Fruit fly (Drosophila melanogaster) whole organism, embryonic: ENCODE results near the gene baf.
A peak's percentile ranks its signal among the peaks of the same experiment; 100 is the strongest.

Experiments
- Asciz ChIP-seq: fragments of 200-800 bp; sonication (Bioruptor generic); optimal IDR thresholded peaks from 2 replicates; lab custom pipeline; 2017; ENCODE audit warnings: missing biosample characterization, mild to moderate bottlenecking, missing genetic modification characterization, missing genetic modification reagents
- Bdp1 ChIP-seq: fragments of 200-800 bp; sonication (Bioruptor generic); optimal IDR thresholded peaks from 3 replicates; lab custom pipeline; 2016; ENCODE audit warnings: missing biosample characterization, missing genetic modification characterization
- C15 ChIP-seq: fragments of 200-800 bp; sonication (Bioruptor generic); IDR thresholded peaks from 3 replicates; pipeline ENCODE4 v1.3.6; 2022; ENCODE audit warnings: missing biosample characterization, missing genetic modification characterization
- CG10209 ChIP-seq: fragments of 200-800 bp; sonication (Bioruptor generic); optimal IDR thresholded peaks from 3 replicates; lab custom pipeline; 2017; ENCODE audit warnings: missing biosample characterization, mild to moderate bottlenecking, missing genetic modification characterization, missing genetic modification reagents
- CG12299 ChIP-seq: fragments of 200-800 bp; sonication (Bioruptor generic); optimal IDR thresholded peaks from 2 replicates; lab custom pipeline; 2018; ENCODE audit warnings: missing biosample characterization, mild to moderate bottlenecking, missing genetic modification characterization
- CG15514 ChIP-seq: fragments of 200-800 bp; sonication (Bioruptor generic); optimal IDR thresholded peaks from 3 replicates; lab custom pipeline; 2017; ENCODE audit warnings: missing biosample characterization, missing genetic modification characterization, mild to moderate bottlenecking, moderate library complexity, missing genetic modification reagents
- CG16779 ChIP-seq: fragments of 200-800 bp; sonication (Bioruptor generic); IDR thresholded peaks from 2 replicates; pipeline ENCODE4 v1.3.6; 2022; ENCODE audit warnings: missing biosample characterization, missing genetic modification characterization
- CG16863 ChIP-seq: fragments of 200-800 bp; sonication (Bioruptor generic); optimal IDR thresholded peaks from 3 replicates; lab custom pipeline; 2016; ENCODE audit warnings: missing biosample characterization, missing genetic modification characterization
- CG17361 ChIP-seq: fragments of 200-800 bp; sonication (Bioruptor generic); IDR thresholded peaks from 3 replicates; pipeline ENCODE4 v1.3.6; 2022; ENCODE audit warnings: missing biosample characterization, missing genetic modification characterization
- CG18011 ChIP-seq: fragments of 200-800 bp; sonication (Bioruptor generic); optimal IDR thresholded peaks from 2 replicates; lab custom pipeline; 2017; ENCODE audit warnings: missing biosample characterization, missing genetic modification characterization, mild to moderate bottlenecking, moderate library complexity, missing genotype
- CG3847 ChIP-seq: fragments of 200-800 bp; sonication (Bioruptor generic); IDR thresholded peaks from 2 replicates; pipeline ENCODE4 v1.3.6; 2022; ENCODE audit warnings: missing biosample characterization, missing genetic modification characterization
- CG4282 ChIP-seq: fragments of 200-800 bp; sonication (Bioruptor generic); optimal IDR thresholded peaks from 2 replicates; lab custom pipeline; 2016; ENCODE audit warnings: missing biosample characterization, missing genetic modification characterization
- CG4328 ChIP-seq: fragments of 200-800 bp; sonication (Bioruptor generic); optimal IDR thresholded peaks from 3 replicates; lab custom pipeline; 2017; ENCODE audit warnings: missing biosample characterization, missing genetic modification reagents, missing genetic modification characterization
- CG6654 ChIP-seq: fragments of 200-800 bp; sonication (Bioruptor generic); optimal IDR thresholded peaks from 2 replicates; lab custom pipeline; 2017; ENCODE audit warnings: missing biosample characterization, mild to moderate bottlenecking, missing genetic modification characterization
- CG8359 ChIP-seq: fragments of 200-800 bp; sonication (Bioruptor generic); optimal IDR thresholded peaks from 2 replicates; lab custom pipeline; 2017; ENCODE audit warnings: missing biosample characterization, mild to moderate bottlenecking, missing genetic modification characterization, borderline replicate concordance
- CG9437 ChIP-seq: fragments of 200-800 bp; sonication (Bioruptor generic); optimal IDR thresholded peaks from 2 replicates; lab custom pipeline; 2018; ENCODE audit warnings: missing biosample characterization, mild to moderate bottlenecking, missing genetic modification characterization
- CG9609 ChIP-seq: fragments of 200-800 bp; sonication (Bioruptor generic); optimal IDR thresholded peaks from 3 replicates; lab custom pipeline; 2016; ENCODE audit warnings: missing biosample characterization, missing genetic modification characterization
- CHES-1-like ChIP-seq: fragments of 200-800 bp; sonication (Bioruptor generic); optimal IDR thresholded peaks from 2 replicates; lab custom pipeline; 2016; ENCODE audit warnings: missing biosample characterization, missing genetic modification characterization
- Dbx ChIP-seq: fragments of 200-800 bp; sonication (Bioruptor generic); IDR thresholded peaks from 3 replicates; pipeline ENCODE4 v1.3.6; 2022; ENCODE audit warnings: missing biosample characterization, missing genetic modification characterization
- Dip2 ChIP-seq: fragments of 200-800 bp; sonication (Bioruptor generic); IDR thresholded peaks from 2 replicates; pipeline ENCODE4 v1.3.6; 2022; ENCODE audit warnings: missing biosample characterization, missing genetic modification characterization
- Dll ChIP-seq: fragments of 200-800 bp; sonication (Bioruptor generic); IDR thresholded peaks from 4 replicates; pipeline ENCODE4 v1.3.6; 2022; ENCODE audit warnings: missing biosample characterization, missing genetic modification characterization; ENCODE audit not compliant: partially characterized antibody
- Dref ChIP-seq: fragments of 200-800 bp; sonication (Bioruptor generic); IDR thresholded peaks from 2 replicates; pipeline ENCODE4 v1.3.6; 2022; ENCODE audit warnings: missing biosample characterization, missing genetic modification characterization
- E2f1 ChIP-seq: fragments of 200-800 bp; sonication (Bioruptor generic); IDR thresholded peaks from 2 replicates; pipeline ENCODE4 v1.3.6; 2022; ENCODE audit warnings: missing biosample characterization, missing genetic modification characterization
- Ets97D ChIP-seq: fragments of 200-800 bp; sonication (Bioruptor generic); optimal IDR thresholded peaks from 3 replicates; lab custom pipeline; 2016; ENCODE audit warnings: missing biosample characterization, missing genetic modification characterization
- HLH4C ChIP-seq: fragments of 200-800 bp; sonication (Bioruptor generic); IDR thresholded peaks from 3 replicates; pipeline ENCODE4 v1.3.6; 2022; ENCODE audit warnings: missing biosample characterization, missing genetic modification characterization; ENCODE audit not compliant: partially characterized antibody
- Hand ChIP-seq: fragments of 200-800 bp; sonication (Bioruptor generic); optimal IDR thresholded peaks from 2 replicates; lab custom pipeline; 2017; ENCODE audit warnings: mild to moderate bottlenecking, missing biosample characterization, missing genetic modification reagents, missing genetic modification characterization
- Lhr ChIP-seq: fragments of 200-800 bp; sonication (Bioruptor generic); optimal IDR thresholded peaks from 3 replicates; lab custom pipeline; 2017; ENCODE audit warnings: mild to moderate bottlenecking, missing biosample characterization, missing genetic modification reagents, missing genetic modification characterization
- Mad ChIP-seq: fragments of 200-800 bp; sonication (Bioruptor generic); optimal IDR thresholded peaks from 2 replicates; lab custom pipeline; 2016; ENCODE audit warnings: missing biosample characterization, missing genetic modification characterization
- Nf-YC ChIP-seq: fragments of 200-800 bp; optimal IDR thresholded peaks from 3 replicates; lab custom pipeline; 2019; ENCODE audit warnings: missing biosample characterization, mild to moderate bottlenecking, missing genetic modification characterization, moderate library complexity
- Ravus ChIP-seq: fragments of 200-800 bp; sonication (Bioruptor generic); IDR thresholded peaks from 2 replicates; pipeline ENCODE4 v1.3.6; 2022; ENCODE audit warnings: missing biosample characterization, missing genetic modification characterization
- Six4 ChIP-seq: fragments of 200-800 bp; sonication (Bioruptor generic); optimal IDR thresholded peaks from 2 replicates; lab custom pipeline; 2016; ENCODE audit warnings: missing biosample characterization, missing genetic modification characterization
- Sox100B ChIP-seq: fragments of 200-800 bp; sonication (Bioruptor generic); optimal IDR thresholded peaks from 3 replicates; lab custom pipeline; 2018; ENCODE audit warnings: missing biosample characterization, mild to moderate bottlenecking, missing genetic modification characterization
- TFAM ChIP-seq: fragments of 200-800 bp; sonication (Bioruptor generic); optimal IDR thresholded peaks from 2 replicates; lab custom pipeline; 2017; ENCODE audit warnings: missing biosample characterization, missing genetic modification characterization, inconsistent platforms
- Xbp1 ChIP-seq: fragments of 200-800 bp; sonication (Bioruptor generic); optimal IDR thresholded peaks from 3 replicates; lab custom pipeline; 2016; ENCODE audit warnings: missing biosample characterization, mild to moderate bottlenecking, missing genetic modification characterization
- aop ChIP-seq: fragments of 200-800 bp; sonication (Bioruptor generic); IDR thresholded peaks from 2 replicates; pipeline ENCODE4 v1.3.6; 2022; ENCODE audit warnings: missing biosample characterization, missing genetic modification characterization
- br ChIP-seq: fragments of >200 bp; optimal IDR thresholded peaks from 2 replicates; lab custom pipeline; 2017
- cwo ChIP-seq: fragments of 200-800 bp; sonication (Bioruptor generic); optimal IDR thresholded peaks from 3 replicates; lab custom pipeline; 2017; ENCODE audit warnings: missing biosample characterization, missing genetic modification characterization, mild to moderate bottlenecking, moderate library complexity, missing genetic modification reagents
- dmrt99B ChIP-seq: fragments of 200-800 bp; sonication (Bioruptor generic); optimal IDR thresholded peaks from 2 replicates; lab custom pipeline; 2018; ENCODE audit warnings: missing biosample characterization, mild to moderate bottlenecking, missing genetic modification characterization, moderate library complexity
- exex ChIP-seq: fragments of 200-800 bp; sonication (Bioruptor generic); optimal IDR thresholded peaks from 4 replicates; lab custom pipeline; 2018; ENCODE audit warnings: missing biosample characterization, mild to moderate bottlenecking, missing genetic modification characterization, moderate library complexity
- grau ChIP-seq: fragments of 200-800 bp; optimal IDR thresholded peaks from 3 replicates; lab custom pipeline; 2019; ENCODE audit warnings: missing biosample characterization, mild to moderate bottlenecking, missing genetic modification characterization, moderate library complexity
- hth ChIP-seq: fragments of >200 bp; optimal IDR thresholded peaks from 2 replicates; lab custom pipeline; 2017; ENCODE audit warnings: inconsistent platforms
- maf-S ChIP-seq: fragments of 200-800 bp; sonication (Bioruptor generic); optimal IDR thresholded peaks from 2 replicates; lab custom pipeline; 2016; ENCODE audit warnings: missing biosample characterization, missing genetic modification characterization
- rib ChIP-seq: fragments of 200-800 bp; sonication (Bioruptor generic); IDR thresholded peaks from 2 replicates; pipeline ENCODE4 v1.3.6; 2022; ENCODE audit warnings: missing biosample characterization, missing genetic modification characterization
- sens-2 ChIP-seq: fragments of 200-800 bp; sonication (Bioruptor generic); IDR thresholded peaks from 2 replicates; pipeline ENCODE4 v1.3.6; 2022; ENCODE audit warnings: missing biosample characterization, missing genetic modification characterization
- sim ChIP-seq: fragments of 200-800 bp; sonication (Bioruptor generic); IDR thresholded peaks from 2 replicates; pipeline ENCODE4 v1.3.6; 2022; ENCODE audit warnings: missing biosample characterization, missing genetic modification characterization
- tin ChIP-seq: fragments of 200-800 bp; sonication (Bioruptor generic); optimal IDR thresholded peaks from 3 replicates; lab custom pipeline; 2016; ENCODE audit warnings: missing biosample characterization, missing genetic modification characterization
- tio ChIP-seq: fragments of 200-800 bp; sonication (Bioruptor generic); optimal IDR thresholded peaks from 2 replicates; lab custom pipeline; 2017; ENCODE audit warnings: missing biosample characterization, missing genetic modification characterization, inconsistent platforms
- trh ChIP-seq: fragments of 200-800 bp; sonication (Bioruptor generic); optimal IDR thresholded peaks from 2 replicates; lab custom pipeline; 2016; ENCODE audit warnings: missing biosample characterization, missing genetic modification characterization
- tx ChIP-seq: fragments of 200-800 bp; sonication (Bioruptor generic); optimal IDR thresholded peaks from 2 replicates; lab custom pipeline; 2016; ENCODE audit warnings: missing biosample characterization, missing genetic modification characterization
- unc-4 ChIP-seq: fragments of 200-800 bp; sonication (Bioruptor generic); IDR thresholded peaks from 2 replicates; pipeline ENCODE4 v1.3.6; 2022; ENCODE audit warnings: missing biosample characterization, missing genetic modification characterization; ENCODE audit not compliant: partially characterized antibody
- wor ChIP-seq: fragments of 200-800 bp; sonication (Bioruptor generic); IDR thresholded peaks from 2 replicates; pipeline ENCODE4 v1.3.6; 2022; ENCODE audit warnings: missing biosample characterization, missing genetic modification characterization

baf gene

dm6 chr2L:7997290-7998079, 31.8 kb upstream of the baf start (continued):
- TF ChIP-seq tio (GFP tag; lab: Kevin White, UChicago), result no peak
- TF ChIP-seq CG4328 (GFP tag; lab: Kevin White, UChicago), result no peak
- no peak for TF ChIP-seq CG18011
- TF ChIP-seq tin (GFP tag; lab: Kevin White, UChicago), result peak; percentile 1
- no peak for TF ChIP-seq unc-4
- no peak for TF ChIP-seq CG9609 (GFP tag; lab: Kevin White, UChicago)
- no peak for TF ChIP-seq sens-2
- peak; percentile 31 for TF ChIP-seq grau (tag; lab: Kevin White, UChicago)
- TF ChIP-seq CG15514 (GFP tag; lab: Kevin White, UChicago), result no peak
- no peak for TF ChIP-seq Dbx (GFP tag; lab: Robert Waterston, UW)
- no peak for TF ChIP-seq HLH4C (GFP tag; lab: Robert Waterston, UW)
- TF ChIP-seq aop (GFP tag; lab: Robert Waterston, UW), result no peak
- no peak for TF ChIP-seq br
- TF ChIP-seq trh (GFP tag; lab: Kevin White, UChicago), result no peak
- no peak for TF ChIP-seq maf-S (GFP tag; lab: Kevin White, UChicago)
- TF ChIP-seq Hand, result no peak
- TF ChIP-seq E2f1 (GFP tag; lab: Robert Waterston, UW), result 0 out of 2 replicates have a peak, but pooled peaks have one; percentile 10
- no peak for TF ChIP-seq CG16779 (GFP tag; lab: Robert Waterston, UW)
- no peak for TF ChIP-seq Dref (GFP tag; lab: Robert Waterston, UW)
- TF ChIP-seq Lhr (GFP tag; lab: Kevin White, UChicago), result no peak
- TF ChIP-seq dmrt99B (tag; lab: Kevin White, UChicago), result peak; percentile 60
- no peak for TF ChIP-seq CG3847 (GFP tag; lab: Robert Waterston, UW)
- TF ChIP-seq CG12299 (tag; lab: Kevin White, UChicago), result no peak
- TF ChIP-seq Bdp1 (GFP tag; lab: Kevin White, UChicago), result no peak
- TF ChIP-seq CG9437 (GFP tag; lab: Kevin White, UChicago), result no peak
- TF ChIP-seq CG10209 (GFP tag; lab: Kevin White, UChicago), result no peak
- TF ChIP-seq cwo, result no peak
- TF ChIP-seq Xbp1 (GFP tag; lab: Kevin White, UChicago), result no peak
- no peak for TF ChIP-seq TFAM
- no peak for TF ChIP-seq Ets97D (GFP tag; lab: Kevin White, UChicago)
- TF ChIP-seq Dip2, result no peak
- TF ChIP-seq sim (GFP tag; lab: Robert Waterston, UW), result no peak
- TF ChIP-seq CG6654 (GFP tag; lab: Kevin White, UChicago), result no peak
- no peak for TF ChIP-seq CG4282 (GFP tag; lab: Kevin White, UChicago)
- TF ChIP-seq Ravus (GFP tag; lab: Robert Waterston, UW), result no peak
- peak; percentile 15 for TF ChIP-seq Six4 (GFP tag; lab: Kevin White, UChicago)
- TF ChIP-seq CG8359 (GFP tag; lab: Kevin White, UChicago), result no peak
- TF ChIP-seq CHES-1-like (GFP tag; lab: Kevin White, UChicago), result no peak
- TF ChIP-seq Asciz (GFP tag; lab: Kevin White, UChicago), result peak; percentile 36
- TF ChIP-seq Nf-YC, result no peak
- no peak for TF ChIP-seq CG16863
- peak; percentile 25 for TF ChIP-seq Sox100B (GFP tag; lab: Kevin White, UChicago)
- TF ChIP-seq rib, result no peak
- TF ChIP-seq wor, result no peak
- no peak for TF ChIP-seq exex (tag; lab: Kevin White, UChicago)
- TF ChIP-seq Mad (GFP tag; lab: Kevin White, UChicago), result no peak
- peak; percentile 60; the same call in 2 of the 3 replicates for TF ChIP-seq CG17361
- TF ChIP-seq C15 (GFP tag; lab: Robert Waterston, UW), result no peak
- no peak for TF ChIP-seq hth (lab: Kevin White, UChicago)
- TF ChIP-seq tx (GFP tag; lab: Kevin White, UChicago), result no peak
- no peak for TF ChIP-seq Dll (GFP tag; lab: Robert Waterston, UW)
